Worm (Caenorhabditis elegans) whole organism, late embryonic: Measurements from ENCODE around the gene arcp-1.

ENCODE experiments used
- ceh-18 ChIP-seq: sonication (generic microtip); optimal IDR thresholded peaks from 2 replicates; lab custom pipeline; 2016; ENCODE audit warnings: missing genetic modification characterization, missing compliant biosample characterization
- ceh-22 ChIP-seq: sonication (generic microtip); optimal IDR thresholded peaks from 2 replicates; lab custom pipeline; 2017; ENCODE audit warnings: missing biosample characterization, missing genetic modification characterization
- ceh-9 ChIP-seq: sonication (generic microtip); optimal IDR thresholded peaks from 2 replicates; lab custom pipeline; 2016; ENCODE audit warnings: mild to moderate bottlenecking, missing genetic modification characterization, inconsistent platforms, missing compliant biosample characterization
- dve-1 ChIP-seq: sonication (generic microtip); optimal IDR thresholded peaks from 2 replicates; lab custom pipeline; 2017; ENCODE audit warnings: antibody characterized with exemption, mild to moderate bottlenecking, missing genetic modification characterization, missing compliant biosample characterization

ce11 chrIII:3726443-3726842, 32.8 kb downstream of the arcp-1 start, which contains the start of gene gldi-5:
- TF ChIP-seq dve-1 (tag; lab: Kevin White, UChicago) = no peak
- no peak for TF ChIP-seq ceh-18 (tag; lab: Kevin White, UChicago)
- no peak for TF ChIP-seq ceh-9
- no peak for TF ChIP-seq ceh-22 (tag; lab: Kevin White, UChicago)
